Fruit fly (Drosophila melanogaster) whole organism, embryonic: ENCODE measurements around the gene tw.

Experiments used
- Atf-2 ChIP-seq: fragments of 200-800 bp; sonication (Bioruptor generic); optimal IDR thresholded peaks from 2 replicates; lab custom pipeline; 2016; ENCODE audit warnings: missing biosample characterization, missing genetic modification characterization
- CG11504 ChIP-seq: fragments of 200-800 bp; sonication (Bioruptor generic); optimal IDR thresholded peaks from 3 replicates; lab custom pipeline; 2019; ENCODE audit warnings: missing biosample characterization, mild to moderate bottlenecking, missing genetic modification characterization, moderate library complexity
- CG11696 ChIP-seq: fragments of 200-800 bp; sonication (Bioruptor generic); IDR thresholded peaks from 2 replicates; pipeline ENCODE4 v1.3.6; 2022; ENCODE audit warnings: missing biosample characterization, missing genetic modification characterization
- CG14860 ChIP-seq: fragments of 200-800 bp; sonication (Bioruptor generic); IDR thresholded peaks from 3 replicates; pipeline ENCODE4 v1.3.6; 2022; ENCODE audit warnings: missing biosample characterization, missing genetic modification characterization; ENCODE audit not compliant: partially characterized antibody
- CG14965 ChIP-seq: fragments of 200-800 bp; sonication (Bioruptor generic); optimal IDR thresholded peaks from 2 replicates; lab custom pipeline; 2016; ENCODE audit warnings: missing biosample characterization, missing genetic modification characterization, borderline replicate concordance
- CG15479 ChIP-seq: fragments of 200-800 bp; sonication (Bioruptor generic); optimal IDR thresholded peaks from 3 replicates; lab custom pipeline; 2019; ENCODE audit warnings: missing biosample characterization, mild to moderate bottlenecking, missing genetic modification characterization, moderate library complexity
- CG17829 ChIP-seq: fragments of 200-800 bp; optimal IDR thresholded peaks from 2 replicates; lab custom pipeline; 2019; ENCODE audit warnings: missing biosample characterization, mild to moderate bottlenecking, missing genetic modification characterization, moderate library complexity
- CG18619 ChIP-seq: fragments of 200-800 bp; sonication (Bioruptor generic); optimal IDR thresholded peaks from 3 replicates; lab custom pipeline; 2017; ENCODE audit warnings: missing biosample characterization, mild to moderate bottlenecking, missing genetic modification characterization
- CG18764 ChIP-seq: fragments of 200-800 bp; sonication (Bioruptor generic); optimal IDR thresholded peaks from 3 replicates; lab custom pipeline; 2016; ENCODE audit warnings: missing biosample characterization, missing genetic modification characterization
- CG31224 ChIP-seq: fragments of 200-800 bp; sonication (Bioruptor generic); IDR thresholded peaks from 2 replicates; pipeline ENCODE4 v1.3.6; 2022; ENCODE audit warnings: missing biosample characterization, missing genetic modification characterization
- CG31441 ChIP-seq: fragments of 200-800 bp; sonication (Bioruptor generic); IDR thresholded peaks from 2 replicates; pipeline ENCODE4 v1.3.6; 2022; ENCODE audit warnings: missing biosample characterization, missing genetic modification characterization
- CG3163 ChIP-seq: fragments of 200-800 bp; sonication (Bioruptor generic); optimal IDR thresholded peaks from 3 replicates; lab custom pipeline; 2016; ENCODE audit warnings: missing biosample characterization, missing genetic modification characterization
- CG42726 ChIP-seq: fragments of 200-800 bp; sonication (Bioruptor generic); IDR thresholded peaks from 2 replicates; pipeline ENCODE4 v1.3.6; 2022; ENCODE audit warnings: missing biosample characterization, missing genetic modification characterization; ENCODE audit not compliant: partially characterized antibody
- CG5180 ChIP-seq: fragments of 200-800 bp; sonication (Bioruptor generic); optimal IDR thresholded peaks from 3 replicates; lab custom pipeline; 2017; ENCODE audit warnings: missing biosample characterization, missing genetic modification characterization, mild to moderate bottlenecking, moderate library complexity, missing genetic modification reagents
- CG6272 ChIP-seq: fragments of 200-800 bp; sonication (Bioruptor generic); IDR thresholded peaks from 2 replicates; pipeline ENCODE4 v1.3.6; 2022; ENCODE audit warnings: missing biosample characterization, missing genetic modification characterization
- CG6791 ChIP-seq: fragments of 200-800 bp; sonication (Bioruptor generic); IDR thresholded peaks from 3 replicates; pipeline ENCODE4 v1.3.6; 2022; ENCODE audit warnings: missing biosample characterization, missing genetic modification characterization; ENCODE audit not compliant: partially characterized antibody
- CG7372 ChIP-seq: fragments of 200-800 bp; sonication (Bioruptor generic); IDR thresholded peaks from 2 replicates; pipeline ENCODE4 v1.3.6; 2022; ENCODE audit warnings: missing biosample characterization, missing genetic modification characterization
- CG7556 ChIP-seq: fragments of 200-800 bp; sonication (Bioruptor generic); optimal IDR thresholded peaks from 2 replicates; lab custom pipeline; 2017; ENCODE audit warnings: missing biosample characterization, mild to moderate bottlenecking, missing genetic modification characterization
- CHES-1-like ChIP-seq: fragments of 200-800 bp; sonication (Bioruptor generic); optimal IDR thresholded peaks from 2 replicates; lab custom pipeline; 2016; ENCODE audit warnings: missing biosample characterization, missing genetic modification characterization
- Dref ChIP-seq: fragments of 200-800 bp; sonication (Bioruptor generic); IDR thresholded peaks from 2 replicates; pipeline ENCODE4 v1.3.6; 2022; ENCODE audit warnings: missing biosample characterization, missing genetic modification characterization
- Hand ChIP-seq: fragments of 200-800 bp; sonication (Bioruptor generic); optimal IDR thresholded peaks from 2 replicates; lab custom pipeline; 2017; ENCODE audit warnings: mild to moderate bottlenecking, missing biosample characterization, missing genetic modification reagents, missing genetic modification characterization
- Hmx ChIP-seq: fragments of 200-800 bp; sonication (Bioruptor generic); optimal IDR thresholded peaks from 2 replicates; lab custom pipeline; 2016; ENCODE audit warnings: missing biosample characterization, missing genetic modification characterization
- Med ChIP-seq: fragments of 200-800 bp; sonication (Bioruptor generic); peaks from one replicate; lab custom pipeline; 2016; ENCODE audit warnings: missing biosample characterization, missing genetic modification characterization, mild to moderate bottlenecking, inconsistent platforms, moderate library complexity
- Nf-YA ChIP-seq: fragments of 200-800 bp; sonication (Bioruptor generic); IDR thresholded peaks from 2 replicates; pipeline ENCODE4 v1.3.6; 2022; ENCODE audit warnings: missing biosample characterization, missing genetic modification characterization
- PHDP ChIP-seq: fragments of 200-800 bp; sonication (Bioruptor generic); optimal IDR thresholded peaks from 3 replicates; lab custom pipeline; 2018; ENCODE audit warnings: missing biosample characterization, mild to moderate bottlenecking, missing genetic modification characterization, moderate library complexity
- Poxn ChIP-seq: fragments of 200-800 bp; sonication (Bioruptor generic); IDR thresholded peaks from 2 replicates; pipeline ENCODE4 v1.3.6; 2022; ENCODE audit warnings: missing biosample characterization, missing genetic modification characterization
- Scr ChIP-seq: fragments of 200-800 bp; sonication (Bioruptor generic); IDR thresholded peaks from 2 replicates; pipeline ENCODE4 v1.3.6; 2022; ENCODE audit warnings: missing biosample characterization, missing genetic modification characterization; ENCODE audit not compliant: partially characterized antibody
- Sin3A ChIP-seq: fragments of >200 bp; optimal IDR thresholded peaks from 2 replicates; lab custom pipeline; 2018
- Usf ChIP-seq: fragments of 200-800 bp; sonication (Bioruptor generic); optimal IDR thresholded peaks from 2 replicates; lab custom pipeline; 2017; ENCODE audit warnings: missing genotype, missing biosample characterization, missing genetic modification characterization
- chm ChIP-seq: fragments of 200-800 bp; sonication (Bioruptor generic); IDR thresholded peaks from 2 replicates; pipeline ENCODE4 v1.3.6; 2022; ENCODE audit warnings: missing biosample characterization, missing genetic modification characterization
- disco-r ChIP-seq: fragments of 200-800 bp; sonication (Bioruptor generic); optimal IDR thresholded peaks from 2 replicates; lab custom pipeline; 2016; ENCODE audit warnings: missing biosample characterization, missing genetic modification characterization
- emc ChIP-seq: fragments of 200-800 bp; sonication (Bioruptor generic); optimal IDR thresholded peaks from 2 replicates; lab custom pipeline; 2016; ENCODE audit warnings: missing biosample characterization, missing genetic modification characterization
- fd3F ChIP-seq: fragments of 200-800 bp; sonication (Bioruptor generic); optimal IDR thresholded peaks from 2 replicates; lab custom pipeline; 2018; ENCODE audit warnings: missing biosample characterization, mild to moderate bottlenecking, missing genetic modification characterization, moderate library complexity
- grn ChIP-seq: fragments of 200-800 bp; sonication (Bioruptor generic); optimal IDR thresholded peaks from 3 replicates; lab custom pipeline; 2017; ENCODE audit warnings: missing biosample characterization, missing genetic modification characterization
- insv ChIP-seq, 2 experiments: fragments of 200-800 bp; sonication (Bioruptor generic); optimal IDR thresholded peaks; 3 replicates each; lab custom pipeline; 2016 to 2018; ENCODE audit warnings: missing biosample characterization in 2 of 2, missing genetic modification characterization in 2 of 2
- jumu ChIP-seq: fragments of 200-800 bp; sonication (Bioruptor generic); optimal IDR thresholded peaks from 3 replicates; lab custom pipeline; 2016; ENCODE audit warnings: missing biosample characterization, missing genetic modification characterization
- kni ChIP-seq: fragments of 200-800 bp; sonication (Bioruptor generic); optimal IDR thresholded peaks from 3 replicates; lab custom pipeline; 2017; ENCODE audit warnings: mild to moderate bottlenecking, missing biosample characterization, missing genetic modification reagents, missing genetic modification characterization
- knrl ChIP-seq: fragments of 200-800 bp; sonication (Bioruptor generic); IDR thresholded peaks from 3 replicates; pipeline ENCODE4 v1.3.6; 2022; ENCODE audit warnings: missing biosample characterization, missing genetic modification characterization; ENCODE audit not compliant: partially characterized antibody
- lbe ChIP-seq: fragments of 200-800 bp; sonication (Bioruptor generic); optimal IDR thresholded peaks from 2 replicates; lab custom pipeline; 2016; ENCODE audit warnings: missing biosample characterization, mild to moderate bottlenecking, missing genetic modification characterization
- oc ChIP-seq: fragments of 200-800 bp; sonication (Bioruptor generic); optimal IDR thresholded peaks from 2 replicates; lab custom pipeline; 2018; ENCODE audit warnings: missing biosample characterization, mild to moderate bottlenecking, missing genetic modification characterization, moderate library complexity
- repo ChIP-seq: fragments of 200-800 bp; sonication (Bioruptor generic); optimal IDR thresholded peaks from 2 replicates; lab custom pipeline; 2016; ENCODE audit warnings: missing biosample characterization, missing genetic modification characterization
- rib ChIP-seq: fragments of 200-800 bp; sonication (Bioruptor generic); IDR thresholded peaks from 2 replicates; pipeline ENCODE4 v1.3.6; 2022; ENCODE audit warnings: missing biosample characterization, missing genetic modification characterization
- schlank ChIP-seq: fragments of 200-800 bp; sonication (Bioruptor generic); optimal IDR thresholded peaks from 2 replicates; lab custom pipeline; 2018; ENCODE audit warnings: missing biosample characterization, mild to moderate bottlenecking, missing genetic modification characterization
- scrt ChIP-seq: fragments of 200-800 bp; sonication (Bioruptor generic); optimal IDR thresholded peaks from 2 replicates; lab custom pipeline; 2018; ENCODE audit warnings: missing biosample characterization, mild to moderate bottlenecking, missing genetic modification characterization, moderate library complexity
- sim ChIP-seq: fragments of 200-800 bp; sonication (Bioruptor generic); IDR thresholded peaks from 2 replicates; pipeline ENCODE4 v1.3.6; 2022; ENCODE audit warnings: missing biosample characterization, missing genetic modification characterization
- so ChIP-seq: fragments of 200-800 bp; sonication (Bioruptor generic); IDR thresholded peaks from 3 replicates; pipeline ENCODE4 v1.3.6; 2022; ENCODE audit warnings: missing biosample characterization, missing genetic modification characterization
- sug ChIP-seq: fragments of 200-800 bp; optimal IDR thresholded peaks from 2 replicates; lab custom pipeline; 2019; ENCODE audit warnings: missing biosample characterization, mild to moderate bottlenecking, missing genetic modification characterization, moderate library complexity
- trh ChIP-seq: fragments of 200-800 bp; sonication (Bioruptor generic); optimal IDR thresholded peaks from 2 replicates; lab custom pipeline; 2016; ENCODE audit warnings: missing biosample characterization, missing genetic modification characterization
- wek ChIP-seq: fragments of 200-800 bp; sonication (Bioruptor generic); optimal IDR thresholded peaks from 3 replicates; lab custom pipeline; 2018; ENCODE audit warnings: missing biosample characterization, mild to moderate bottlenecking, missing genetic modification characterization, moderate library complexity
- wor ChIP-seq: fragments of 200-800 bp; sonication (Bioruptor generic); IDR thresholded peaks from 2 replicates; pipeline ENCODE4 v1.3.6; 2022; ENCODE audit warnings: missing biosample characterization, missing genetic modification characterization
- zf30C ChIP-seq: fragments of 200-800 bp; sonication (Bioruptor generic); optimal IDR thresholded peaks from 3 replicates; lab custom pipeline; 2018; ENCODE audit warnings: missing biosample characterization, mild to moderate bottlenecking, missing genetic modification characterization

The tw gene

dm6 chrX:769639-770124 is 14.9 kb upstream of the tw start, which contains the start of gene fz3 (continued):
- TF ChIP-seq sim = no peak
- TF ChIP-seq fd3F (GFP tag; lab: Kevin White, UChicago) = no peak
- TF ChIP-seq CG11696 (GFP tag; lab: Robert Waterston, UW) = no peak
- peak; percentile 36 for TF ChIP-seq kni
- TF ChIP-seq CG5180 (GFP tag; lab: Kevin White, UChicago) = no peak
- no peak for TF ChIP-seq wek
- TF ChIP-seq Usf (GFP tag; lab: Kevin White, UChicago) = no peak
- TF ChIP-seq Poxn = no peak
- TF ChIP-seq trh = no peak
- TF ChIP-seq zf30C = peak; percentile 64
- TF ChIP-seq CHES-1-like = peak; percentile 19
- no peak for TF ChIP-seq rib (GFP tag; lab: Robert Waterston, UW)
- TF ChIP-seq Med (GFP tag; lab: Kevin White, UChicago) = peak; percentile 92
- no peak for TF ChIP-seq CG18764 (GFP tag; lab: Kevin White, UChicago)
- peak; percentile 44 for TF ChIP-seq CG17829 (tag; lab: Kevin White, UChicago)
- TF ChIP-seq CG15479 (GFP tag; lab: Kevin White, UChicago) = no peak
- no peak for TF ChIP-seq jumu (GFP tag; lab: Kevin White, UChicago)
- TF ChIP-seq Dref (GFP tag; lab: Robert Waterston, UW) = peak; percentile 84
- TF ChIP-seq oc (tag; lab: Kevin White, UChicago) = peak; percentile 6
- no peak for TF ChIP-seq grn (GFP tag; lab: Kevin White, UChicago)
- TF ChIP-seq CG31224 (GFP tag; lab: Robert Waterston, UW) = peak; percentile 23; the same call in 1 of the 2 replicates
- TF ChIP-seq Scr = peak; percentile 89
- TF ChIP-seq insv (GFP tag; optimal IDR thresholded peaks at IDR 0.05; lab: Kevin White, UChicago) = peak in 1 of 2 experiments; percentile 16
- no peak for TF ChIP-seq Hmx (GFP tag; lab: Kevin White, UChicago)
- TF ChIP-seq CG42726 (GFP tag; lab: Robert Waterston, UW) = peak; percentile 91
- TF ChIP-seq so (GFP tag; lab: Robert Waterston, UW) = 0 out of 3 replicates have a peak, but pooled peaks have one; percentile 36
- peak; percentile 67 for TF ChIP-seq lbe (GFP tag; lab: Kevin White, UChicago)
- TF ChIP-seq Hand (GFP tag; lab: Kevin White, UChicago) = no peak
- TF ChIP-seq schlank (tag; lab: Kevin White, UChicago) = no peak
- TF ChIP-seq CG6791 = peak; percentile 93
- TF ChIP-seq Sin3A (lab: Kevin White, UChicago) = peak; percentile 7
- no peak for TF ChIP-seq Nf-YA (GFP tag; lab: Robert Waterston, UW)
- TF ChIP-seq Atf-2 (GFP tag; lab: Kevin White, UChicago) = no peak
- peak; percentile 27 for TF ChIP-seq CG11504 (tag; lab: Kevin White, UChicago)
- peak; percentile 46 for TF ChIP-seq sug (tag; lab: Kevin White, UChicago)
- TF ChIP-seq disco-r (GFP tag; lab: Kevin White, UChicago) = no peak
- no peak for TF ChIP-seq emc (GFP tag; lab: Kevin White, UChicago)
- peak; percentile 81 for TF ChIP-seq knrl (GFP tag; lab: Robert Waterston, UW)
- TF ChIP-seq CG7556 (GFP tag; lab: Kevin White, UChicago) = no peak
- no peak for TF ChIP-seq CG7372
- peak; percentile 68; the same call in 1 of the 2 replicates for TF ChIP-seq chm (GFP tag; lab: Robert Waterston, UW)
- no peak for TF ChIP-seq CG18619
- TF ChIP-seq CG31441 (GFP tag; lab: Robert Waterston, UW) = peak; percentile 27; the same call in 1 of the 2 replicates
- no peak for TF ChIP-seq CG3163 (GFP tag; lab: Kevin White, UChicago)
- no peak for TF ChIP-seq repo
- TF ChIP-seq CG14965 (GFP tag; lab: Kevin White, UChicago) = no peak
- no peak for TF ChIP-seq PHDP (tag; lab: Kevin White, UChicago)
- TF ChIP-seq CG14860 (GFP tag; lab: Robert Waterston, UW) = peak; percentile 81
- TF ChIP-seq wor (GFP tag; lab: Robert Waterston, UW) = no peak
- no peak for TF ChIP-seq scrt (GFP tag; lab: Kevin White, UChicago)
- no peak for TF ChIP-seq CG6272
